Fruit fly (Drosophila melanogaster): ENCODE data around the gene CG42820.

DNA sequence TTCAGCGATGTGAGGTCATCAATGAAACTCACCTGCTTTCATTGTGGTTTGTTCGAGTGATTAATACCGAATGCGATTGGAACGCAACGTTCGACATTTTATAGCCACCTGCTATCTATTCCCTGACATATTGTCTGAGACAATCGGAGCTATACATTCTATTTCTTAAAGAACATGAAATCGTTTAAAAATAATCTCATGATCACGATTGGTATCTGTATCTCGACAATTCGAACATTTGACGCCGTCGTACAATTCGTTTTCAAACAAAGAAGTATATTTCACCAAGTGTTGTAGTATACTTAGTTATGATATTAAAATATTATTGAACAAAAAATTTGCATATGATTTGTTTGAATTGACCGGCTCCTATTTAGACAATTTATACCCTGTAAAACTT is 2.6 kb upstream of the CG42820 start, which contains the start of gene Peritrophin-15b:
- TF ChIP-seq CTCF (optimal IDR thresholded peaks at IDR 0.05): no peak
- TF ChIP-seq CG8478 (optimal IDR thresholded peaks at IDR 0.05): no peak
